Worm (Caenorhabditis elegans) whole organism, mixed stage, embryonic: ENCODE results near the gene T25F10.3.

Experiments used
- M03D4.4 ChIP-seq: sonication (generic microtip); optimal IDR thresholded peaks from 2 replicates; lab custom pipeline; 2017; ENCODE audit warnings: mild to moderate bottlenecking, missing genetic modification characterization, missing compliant biosample characterization
- bed-3 ChIP-seq: fragments of 200-800 bp; sonication (Bioruptor generic); optimal IDR thresholded peaks from 3 replicates; lab custom pipeline; 2018; ENCODE audit warnings: mild to moderate bottlenecking, missing genetic modification characterization, moderate library complexity, missing compliant biosample characterization
- ceh-39 ChIP-seq: fragments of 150-350 bp; optimal IDR thresholded peaks from 2 replicates; lab custom pipeline; 2014; ENCODE audit warnings: missing biosample characterization, missing genetic modification characterization
- ceh-43 ChIP-seq: fragments of 200-800 bp; sonication (Bioruptor generic); optimal IDR thresholded peaks from 2 replicates; lab custom pipeline; 2018; ENCODE audit warnings: mild to moderate bottlenecking, missing genetic modification characterization, moderate library complexity, missing compliant biosample characterization
- ceh-83 ChIP-seq: fragments of 200-800 bp; sonication (Bioruptor generic); optimal IDR thresholded peaks from 2 replicates; lab custom pipeline; 2018; ENCODE audit warnings: mild to moderate bottlenecking, missing genetic modification characterization, missing compliant biosample characterization
- ces-1 ChIP-seq: fragments of 150-350 bp; optimal IDR thresholded peaks from 2 replicates; lab custom pipeline; 2014; ENCODE audit warnings: missing biosample characterization, missing genetic modification reagents, missing genetic modification characterization
- cnd-1 ChIP-seq: fragments of 200-800 bp; sonication (Bioruptor generic); optimal IDR thresholded peaks from 2 replicates; lab custom pipeline; 2018; ENCODE audit warnings: mild to moderate bottlenecking, missing genetic modification characterization, missing compliant biosample characterization
- elt-3 ChIP-seq: fragments of 150-350 bp; optimal IDR thresholded peaks from 2 replicates; lab custom pipeline; 2014; ENCODE audit warnings: missing biosample characterization, missing genetic modification characterization
- flh-1 ChIP-seq: fragments of 200-800 bp; sonication (Bioruptor generic); optimal IDR thresholded peaks from 2 replicates; lab custom pipeline; 2018; ENCODE audit warnings: mild to moderate bottlenecking, missing genetic modification characterization, moderate library complexity, missing compliant biosample characterization
- ham-2 ChIP-seq: fragments of 200-800 bp; sonication (Bioruptor generic); optimal IDR thresholded peaks from 2 replicates; lab custom pipeline; 2018; ENCODE audit warnings: mild to moderate bottlenecking, missing genetic modification characterization, missing compliant biosample characterization
- hlh-1 ChIP-seq: fragments of 150-350 bp; optimal IDR thresholded peaks from 2 replicates; lab custom pipeline; 2014; ENCODE audit warnings: missing biosample characterization, missing genetic modification reagents, missing genetic modification characterization
- lin-13 ChIP-seq: fragments of 150-350 bp; optimal IDR thresholded peaks from 2 replicates; lab custom pipeline; 2014; ENCODE audit warnings: missing biosample characterization, missing genetic modification characterization
- lin-32 ChIP-seq: fragments of 200-800 bp; sonication (Bioruptor generic); optimal IDR thresholded peaks from 2 replicates; lab custom pipeline; 2018; ENCODE audit warnings: mild to moderate bottlenecking, missing genetic modification characterization, missing compliant biosample characterization
- lsy-2 ChIP-seq: fragments of 150-350 bp; optimal IDR thresholded peaks from 2 replicates; lab custom pipeline; 2014; ENCODE audit warnings: missing biosample characterization, missing genetic modification characterization
- mab-5 ChIP-seq: fragments of 150-350 bp; optimal IDR thresholded peaks from 2 replicates; lab custom pipeline; 2014; ENCODE audit warnings: missing biosample characterization, missing genetic modification characterization
- mep-1 ChIP-seq: fragments of 150-350 bp; optimal IDR thresholded peaks from 2 replicates; lab custom pipeline; 2017; ENCODE audit warnings: missing biosample characterization, missing genetic modification reagents, missing genetic modification characterization, inconsistent platforms
- mls-2 ChIP-seq: sonication (generic microtip); optimal IDR thresholded peaks from 2 replicates; lab custom pipeline; 2016; ENCODE audit warnings: mild to moderate bottlenecking, missing genetic modification characterization, moderate library complexity, missing compliant biosample characterization
- nhr-12 ChIP-seq: fragments of 150-350 bp; optimal IDR thresholded peaks from 2 replicates; lab custom pipeline; 2014; ENCODE audit warnings: missing biosample characterization, missing genetic modification characterization
- nhr-2 ChIP-seq: fragments of 150-350 bp; optimal IDR thresholded peaks from 2 replicates; lab custom pipeline; 2014; ENCODE audit warnings: missing biosample characterization, missing genetic modification characterization
- nhr-237 ChIP-seq: fragments of 150-350 bp; optimal IDR thresholded peaks from 2 replicates; lab custom pipeline; 2014; ENCODE audit warnings: missing biosample characterization, missing genetic modification characterization
- nhr-76 ChIP-seq: sonication (generic microtip); optimal IDR thresholded peaks from 2 replicates; lab custom pipeline; 2017; ENCODE audit warnings: missing biosample characterization, missing genetic modification characterization
- pha-4 ChIP-seq: fragments of 150-350 bp; optimal IDR thresholded peaks from 2 replicates; lab custom pipeline; 2018; ENCODE audit warnings: missing biosample characterization, missing genetic modification reagents, missing genetic modification characterization
- snpc-4 ChIP-seq: fragments of 150-350 bp; optimal IDR thresholded peaks from 2 replicates; lab custom pipeline; 2014; ENCODE audit warnings: missing biosample characterization, missing genetic modification characterization
- sptf-1 ChIP-seq: sonication (generic microtip); optimal IDR thresholded peaks from 2 replicates; lab custom pipeline; 2017; ENCODE audit warnings: mild to moderate bottlenecking, missing genetic modification characterization, moderate library complexity, missing compliant biosample characterization
- tbx-8 ChIP-seq: fragments of 200-800 bp; sonication (Bioruptor generic); optimal IDR thresholded peaks from 2 replicates; lab custom pipeline; 2018; ENCODE audit warnings: mild to moderate bottlenecking, missing genetic modification characterization, moderate library complexity, missing compliant biosample characterization
- unc-120 ChIP-seq: sonication (generic microtip); optimal IDR thresholded peaks from 2 replicates; lab custom pipeline; 2017; ENCODE audit warnings: missing genetic modification characterization, missing compliant biosample characterization; ENCODE audit not compliant: poor library complexity, severe bottlenecking
- unc-39 ChIP-seq: fragments of 150-350 bp; optimal IDR thresholded peaks from 2 replicates; lab custom pipeline; 2014; ENCODE audit warnings: missing biosample characterization, missing genetic modification characterization
- unc-62 ChIP-seq: fragments of 150-350 bp; optimal IDR thresholded peaks from 2 replicates; lab custom pipeline; 2014; ENCODE audit warnings: missing biosample characterization, missing genetic modification reagents, missing genetic modification characterization
- zip-8 ChIP-seq: fragments of 150-350 bp; optimal IDR thresholded peaks from 2 replicates; lab custom pipeline; 2014; ENCODE audit warnings: missing biosample characterization, missing genetic modification characterization
- ztf-11 ChIP-seq: fragments of 150-350 bp; optimal IDR thresholded peaks from 2 replicates; lab custom pipeline; 2014; ENCODE audit warnings: missing biosample characterization, missing genetic modification characterization

The T25F10.3 gene

DNA sequence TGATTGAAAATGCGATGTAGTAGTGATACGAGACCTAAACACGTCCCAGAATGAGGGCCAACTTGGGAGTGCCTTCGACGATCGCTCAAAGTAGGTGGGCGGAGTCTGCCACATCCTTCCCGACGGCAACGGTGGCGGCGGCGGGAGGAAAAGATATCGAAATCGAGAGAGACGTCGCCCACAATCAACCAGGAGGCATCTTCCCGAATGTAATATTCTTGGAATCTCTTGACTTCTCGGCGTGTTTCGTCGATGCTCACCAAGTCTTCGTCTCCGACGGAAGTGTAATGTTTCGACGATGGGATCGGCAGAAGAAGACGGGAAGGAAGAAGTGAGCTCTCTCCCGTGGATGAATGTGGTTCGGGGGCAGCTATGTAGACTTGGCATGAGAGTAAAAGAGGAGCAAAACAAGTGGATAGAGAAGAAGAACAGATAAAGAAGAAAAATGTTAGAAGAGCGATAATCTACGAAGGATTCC, 23.6 kb downstream of the T25F10.3 start, which contains the start of the genes T25F10.1 and clik-1:
Gene T25F10.1 (plus strand): TSS at position 51 of the 478 bp plus-strand sequence.
Gene clik-1 (minus strand): TSS at position 281 of the 478 bp plus-strand sequence.
- TF ChIP-seq hlh-1 (peak; percentile 31), elt-3 (tag; lab: Kevin White, UChicago) (no peak), ham-2 (no peak), ces-1 (GFP tag; lab: Kevin White, UChicago) (no peak), unc-120 (tag; lab: Kevin White, UChicago) (peak; percentile 90), ceh-43 (GFP tag; lab: Kevin White, UChicago) (no peak), unc-62 (GFP tag; lab: Kevin White, UChicago) (peak; percentile 9)

ce11 chrV:6769440-6769839, 24.6 kb downstream of the T25F10.3 start:
- no peak for TF ChIP-seq mab-5 (tag; lab: Kevin White, UChicago)
- no peak for TF ChIP-seq nhr-237 (tag; lab: Kevin White, UChicago)
- TF ChIP-seq ces-1 (GFP tag; lab: Kevin White, UChicago): no peak
- TF ChIP-seq, all 35 proteins: peak for 0

DNA sequence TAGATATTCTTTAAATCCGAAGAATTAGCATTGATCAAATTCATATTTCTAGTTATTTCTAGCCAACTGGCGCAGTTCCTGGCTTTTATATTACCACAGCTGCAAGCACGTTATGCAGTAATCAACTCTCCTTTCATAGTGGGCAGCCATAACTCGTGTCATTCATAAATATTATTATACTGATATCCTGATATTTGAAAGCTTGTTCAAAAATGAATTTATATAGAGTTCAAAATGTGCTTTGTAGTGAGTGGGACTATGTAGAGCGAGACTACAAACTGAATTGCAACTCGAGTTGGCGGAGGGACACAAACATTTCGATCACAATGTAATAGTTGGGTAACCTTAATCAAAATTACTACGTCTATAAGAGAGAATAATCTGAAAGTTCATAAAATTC, 26.8 kb downstream of the T25F10.3 start, which contains the start of gene srh-30:
Gene srh-30 (minus strand): TSS at position 101 of the 400 bp plus-strand sequence.
- TF ChIP-seq unc-39 (tag; lab: Kevin White, UChicago) (no peak), bed-3 (GFP tag; lab: Kevin White, UChicago) (no peak), elt-3 (tag; lab: Kevin White, UChicago) (no peak), M03D4.4 (tag; lab: Kevin White, UChicago) (no peak), ztf-11 (tag; lab: Kevin White, UChicago) (no peak), mab-5 (tag; lab: Kevin White, UChicago) (no peak), ceh-39 (tag; lab: Kevin White, UChicago) (no peak), mls-2 (no peak), ceh-43 (GFP tag; lab: Kevin White, UChicago) (no peak), cnd-1 (tag; lab: Kevin White, UChicago) (no peak), hlh-1 (no peak), ces-1 (GFP tag; lab: Kevin White, UChicago) (no peak), tbx-8 (no peak)

DNA sequence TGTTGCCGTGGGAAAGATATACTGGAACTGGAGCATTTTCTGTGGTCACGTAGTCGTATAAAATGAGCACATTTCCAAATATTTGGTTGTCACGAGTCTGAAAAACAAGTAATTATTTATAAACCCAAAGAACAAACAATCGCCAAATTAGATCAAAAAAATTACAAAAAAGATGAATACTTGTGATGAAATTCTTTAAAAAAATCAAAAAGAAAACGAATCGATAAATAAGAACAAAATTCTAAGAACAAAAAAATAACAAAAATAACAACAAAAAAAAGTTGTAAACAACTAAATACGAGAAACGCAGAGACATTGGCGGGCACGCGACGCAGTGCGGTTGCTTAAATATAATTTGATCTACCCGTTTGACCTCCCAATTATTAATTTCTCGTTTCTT, 28.9 kb downstream of the T25F10.3 start, which contains the start of gene ZC404.16:
Gene ZC404.16 (minus strand): TSS at position 101 of the 400 bp plus-strand sequence.
- TF ChIP-seq hlh-1 (no peak), nhr-2 (tag; lab: Kevin White, UChicago) (no peak), lin-32 (GFP tag; lab: Kevin White, UChicago) (no peak), ceh-83 (GFP tag; lab: Kevin White, UChicago) (no peak), tbx-8 (no peak)
- TF ChIP-seq, all 35 proteins: peak for 0

DNA sequence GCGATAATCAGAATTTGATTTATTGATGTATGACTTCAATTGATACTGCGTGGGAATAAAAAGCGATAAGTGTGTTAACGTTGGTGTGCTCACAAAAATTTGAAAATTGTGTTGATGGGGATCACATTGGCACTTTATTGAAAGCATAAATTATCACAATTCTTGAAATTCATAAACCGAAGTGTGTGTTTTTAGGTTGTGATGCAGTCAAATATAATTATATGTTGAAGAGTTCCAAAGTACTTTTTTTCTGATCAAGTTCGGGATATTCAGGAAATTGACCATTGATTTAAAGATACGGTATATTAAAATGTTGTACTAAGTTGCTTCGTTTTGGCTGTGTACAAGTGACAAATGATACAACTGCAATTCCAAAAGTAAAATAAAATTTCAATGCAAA, 30.8 kb downstream of the T25F10.3 start, which contains the start of gene srh-28:
Gene srh-28 (minus strand): TSS at position 101 of the 400 bp plus-strand sequence.
- TF ChIP-seq ces-1 (GFP tag; lab: Kevin White, UChicago) (no peak), ceh-43 (GFP tag; lab: Kevin White, UChicago) (no peak), nhr-237 (tag; lab: Kevin White, UChicago) (no peak), nhr-12 (tag; lab: Kevin White, UChicago) (no peak), snpc-4 (no peak), mep-1 (tag; lab: Kevin White, UChicago) (no peak), hlh-1 (no peak), lin-13 (tag; lab: Kevin White, UChicago) (no peak), ham-2 (no peak), cnd-1 (tag; lab: Kevin White, UChicago) (no peak), zip-8 (tag; lab: Kevin White, UChicago) (no peak), lsy-2 (tag; lab: Kevin White, UChicago) (no peak), sptf-1 (tag; lab: Kevin White, UChicago) (no peak), pha-4 (no peak), unc-62 (GFP tag; lab: Kevin White, UChicago) (no peak), nhr-76 (no peak), mab-5 (tag; lab: Kevin White, UChicago) (no peak), unc-120 (tag; lab: Kevin White, UChicago) (no peak)
- TF ChIP-seq, all 35 proteins: peak for 0

DNA sequence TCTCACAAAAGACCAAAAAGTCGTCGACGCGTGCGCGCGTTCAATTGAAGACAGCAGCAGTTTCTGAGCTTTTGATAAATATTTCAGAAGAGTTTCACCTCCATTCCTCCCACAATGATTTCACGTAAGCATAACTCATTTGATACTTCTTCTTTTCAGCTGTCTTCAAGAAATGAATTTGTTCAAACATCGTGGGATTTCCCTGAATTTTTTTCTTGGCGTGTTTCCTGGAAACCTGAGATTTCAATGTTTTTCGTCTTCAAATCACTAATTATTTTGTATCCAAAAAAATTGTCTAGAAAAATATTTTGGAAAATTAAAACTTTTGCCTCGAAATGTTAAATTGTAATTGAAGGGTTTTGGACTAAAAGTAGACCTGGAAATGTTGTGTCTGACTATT, 33.6 kb downstream of the T25F10.3 start:
- no peak for TF ChIP-seq flh-1 (GFP tag; lab: Kevin White, UChicago)
- TF ChIP-seq, all 35 proteins: peak for 0
